Worm (Caenorhabditis elegans): Measurements from ENCODE around the gene msp-32.
"Not testable (repeated sequence)": the region's sequence is repeated elsewhere in the genome, so short reads cannot be mapped to it uniquely, and the experiment has no call there.

Gene msp-32

ce11 chrII:4874335-4874861, 24.2 kb upstream of the msp-32 start, which contains the start of gene F11G11.15:
F11G11.15 (plus strand) TSS chrII:4874845.
- TF ChIP-seq unc-62 (GFP tag; optimal IDR thresholded peaks at IDR 0.05): no peak

DNA sequence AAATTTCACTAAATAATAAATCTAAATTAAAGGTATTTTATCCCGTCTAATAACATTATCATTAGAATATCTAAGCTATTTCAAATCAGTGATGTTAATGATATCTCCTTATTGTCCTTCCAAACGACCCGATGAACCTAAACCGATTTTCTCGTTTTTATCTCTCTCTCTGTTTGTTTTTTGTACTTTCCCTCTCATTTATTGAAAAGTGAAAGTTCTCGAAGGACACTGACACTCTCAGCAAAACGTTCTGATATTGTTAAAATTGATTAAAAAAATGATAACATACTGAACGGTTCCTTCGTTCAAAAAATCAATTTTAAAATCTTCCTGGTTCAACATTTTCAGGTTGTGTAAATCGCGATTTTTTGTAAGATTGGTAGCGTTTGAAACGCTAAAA, 22.5 kb upstream of the msp-32 start, which contains the start of gene F11G11.13:
Gene F11G11.13 (minus strand): TSS at position 89 of the 400 bp plus-strand sequence.
- no peak for TF ChIP-seq unc-62 (GFP tag; optimal IDR thresholded peaks at IDR 0.05)

- TF ChIP-seq unc-62 (GFP tag; optimal IDR thresholded peaks at IDR 0.05): no peak
Observed at ce11 chrII:4879629-4880028, 19.0 kb upstream of the msp-32 start, which contains the start of gene gst-6. gst-6 (plus strand) TSS chrII:4879891.

DNA sequence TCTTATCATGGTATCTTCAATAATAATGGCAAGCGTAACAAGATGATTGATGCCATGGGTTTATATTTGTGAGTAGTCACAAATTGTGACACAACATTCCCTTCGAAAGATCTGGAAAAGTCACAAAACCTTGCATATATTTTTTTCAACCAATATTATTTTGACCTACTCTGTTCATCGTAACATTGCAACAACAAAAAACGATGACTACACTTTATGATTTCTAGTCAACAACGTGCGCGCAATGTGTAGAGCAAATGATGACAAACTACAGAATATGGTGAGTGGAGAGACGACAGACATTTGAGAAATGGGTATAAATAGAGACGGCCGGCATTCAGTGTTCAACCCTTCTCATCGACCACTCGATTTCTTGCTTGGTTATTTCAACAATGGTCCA, 16.9 kb upstream of the msp-32 start, which contains the start of gene gst-7:
Gene gst-7 (plus strand): TSS at position 336 of the 400 bp plus-strand sequence.
- TF ChIP-seq unc-62 (GFP tag; optimal IDR thresholded peaks at IDR 0.05): no peak

DNA sequence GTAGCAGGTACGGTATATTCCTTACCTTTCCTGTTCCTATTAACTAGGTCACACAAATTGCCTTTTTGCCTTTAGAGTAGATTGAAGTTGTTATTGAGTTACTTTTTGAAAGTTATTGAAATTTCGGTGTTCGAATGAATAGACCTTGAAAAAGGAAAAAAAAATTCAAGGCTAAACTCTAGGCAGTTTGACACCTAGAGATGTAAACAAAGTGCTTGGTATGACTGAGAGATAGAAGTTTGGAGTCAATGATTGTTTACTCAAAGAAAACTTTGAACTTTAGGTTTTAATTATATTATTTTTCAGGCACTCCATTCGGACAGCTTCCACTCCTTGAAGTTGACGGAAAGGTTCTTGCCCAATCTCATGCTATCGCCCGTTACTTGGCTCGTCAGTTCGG, 16.1 kb upstream of the msp-32 start:
- no peak for TF ChIP-seq unc-62 (GFP tag; optimal IDR thresholded peaks at IDR 0.05)

ce11 chrII:4883412-4883811, 15.2 kb upstream of the msp-32 start, which contains the start of gene gst-8:
gst-8 (plus strand) TSS chrII:4883712.
- no peak for TF ChIP-seq unc-62 (GFP tag; optimal IDR thresholded peaks at IDR 0.05)

- no peak for TF ChIP-seq unc-62 (GFP tag; optimal IDR thresholded peaks at IDR 0.05)
Observed at ce11 chrII:4884403-4884802, 14.2 kb upstream of the msp-32 start.

DNA sequence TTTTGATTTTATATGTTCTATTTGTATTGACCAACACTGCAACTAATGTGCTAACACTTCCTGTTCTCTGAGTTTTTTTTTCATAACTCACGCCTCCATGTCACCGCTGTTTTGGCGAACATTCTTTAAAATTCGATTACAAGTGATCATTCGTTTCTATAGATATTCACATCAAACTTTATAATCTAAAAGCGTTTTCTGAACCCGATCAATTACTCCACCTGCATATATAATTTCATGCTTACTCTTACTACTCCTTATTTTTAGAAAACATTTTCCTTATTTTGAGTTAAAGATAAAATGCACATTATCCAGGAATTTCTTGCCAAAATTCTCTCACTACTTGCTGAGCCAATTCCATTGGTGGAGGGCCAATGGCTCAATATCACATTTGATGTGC, 12.7 kb upstream of the msp-32 start, which contains the start of gene R05F9.7:
Gene R05F9.7 (plus strand): TSS at position 301 of the 400 bp plus-strand sequence.
- no peak for TF ChIP-seq unc-62 (GFP tag; optimal IDR thresholded peaks at IDR 0.05)

DNA sequence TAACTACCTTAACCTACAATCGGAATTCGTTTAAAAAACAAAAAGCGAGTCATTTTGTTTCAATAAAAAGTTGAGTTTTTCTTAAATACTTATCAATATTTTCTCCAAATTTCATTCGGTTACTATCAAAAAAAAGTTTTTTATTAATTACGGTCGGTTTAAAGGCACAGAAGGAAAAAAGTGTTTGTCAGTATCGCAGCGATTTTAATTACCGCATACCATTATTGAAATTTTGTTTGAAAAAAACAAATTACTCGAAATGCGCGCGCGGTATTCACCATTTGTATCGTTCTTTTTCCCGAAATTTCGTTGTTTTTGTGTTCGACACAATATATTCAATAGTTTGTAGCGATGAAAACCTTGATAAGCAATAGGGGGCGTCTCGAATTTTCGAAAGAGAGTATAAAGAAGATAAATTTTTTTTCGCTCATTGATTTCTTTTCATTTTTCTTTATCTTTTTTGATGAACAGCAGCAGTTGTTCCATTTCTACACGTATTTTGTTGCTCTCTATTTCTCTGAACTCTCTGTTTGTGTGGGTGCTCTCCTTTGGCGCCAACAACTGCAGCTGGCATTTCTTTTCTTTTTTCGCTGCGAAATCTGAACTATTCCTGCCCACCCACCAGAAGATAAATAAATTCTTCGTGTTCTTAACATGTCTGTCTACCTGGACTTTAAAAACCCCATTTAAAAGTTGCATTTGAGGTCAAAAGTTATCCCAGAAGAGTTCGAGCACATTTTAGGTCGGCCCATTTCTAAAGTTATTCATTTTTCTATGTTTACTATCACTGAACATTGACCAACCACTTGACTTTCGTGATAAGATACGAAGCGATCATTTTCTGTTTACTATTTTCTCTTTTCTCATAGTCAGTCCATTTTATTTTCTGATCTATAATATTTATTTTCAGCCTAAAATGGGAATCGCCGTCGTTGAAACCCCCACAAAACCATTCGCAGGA, 9.8 kb upstream of the msp-32 start, which contains the start of gene pgm-1:
Gene pgm-1 (plus strand): TSS at position 911 of the 961 bp plus-strand sequence.
- TF ChIP-seq unc-62 (GFP tag; optimal IDR thresholded peaks at IDR 0.05): no peak

ce11 chrII:4891012-4891775, 7.4 kb upstream of the msp-32 start, which contains the start of gene gst-9:
gst-9 (plus strand) TSS chrII:4891585.
- no peak for TF ChIP-seq unc-62 (GFP tag; optimal IDR thresholded peaks at IDR 0.05)

DNA sequence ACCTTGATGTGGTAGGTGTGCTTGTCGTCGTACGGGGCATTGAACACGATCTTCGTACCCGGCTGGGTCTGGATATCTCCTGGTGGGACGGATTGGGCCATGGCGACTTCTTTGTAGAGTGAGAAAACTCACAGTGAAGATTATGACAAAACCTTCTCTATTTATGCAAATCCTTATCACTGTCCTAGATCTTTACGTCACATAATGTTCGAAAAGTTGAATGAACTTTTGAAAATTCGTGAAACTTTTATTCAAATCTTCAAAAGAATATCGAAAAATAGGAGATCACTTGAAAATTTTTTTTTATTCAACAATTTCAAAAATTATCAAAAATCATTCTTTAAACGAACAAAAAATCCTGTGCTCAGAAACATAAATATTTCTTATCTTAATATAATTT, 6.0 kb upstream of the msp-32 start, which contains the start of gene msp-33:
Gene msp-33 (minus strand): TSS at position 101 of the 400 bp plus-strand sequence.
- no peak for TF ChIP-seq unc-62 (GFP tag; optimal IDR thresholded peaks at IDR 0.05)

DNA sequence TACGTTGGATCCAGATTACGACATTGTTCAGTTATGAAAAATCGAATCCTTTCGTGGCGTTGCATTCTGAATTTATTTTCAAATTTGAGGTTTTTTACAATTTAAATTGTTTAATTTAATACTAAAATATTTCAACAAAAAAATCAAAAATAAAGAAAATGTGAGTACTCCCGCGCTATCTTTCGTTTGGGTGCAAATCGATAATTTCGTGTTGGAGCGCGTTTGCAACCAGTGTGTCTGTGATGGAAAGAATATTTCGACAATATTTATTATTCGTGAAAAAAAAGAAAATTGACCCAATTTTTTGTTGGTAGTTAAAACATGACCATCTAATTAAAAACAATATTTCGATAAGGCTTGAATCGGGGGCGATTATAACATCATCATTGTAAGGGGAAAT, 3.4 kb downstream of the msp-32 start, which contains the start of gene R05F9.9:
Gene R05F9.9 (minus strand): TSS at position 66 of the 400 bp plus-strand sequence.
- no peak for TF ChIP-seq unc-62 (GFP tag; optimal IDR thresholded peaks at IDR 0.05)

DNA sequence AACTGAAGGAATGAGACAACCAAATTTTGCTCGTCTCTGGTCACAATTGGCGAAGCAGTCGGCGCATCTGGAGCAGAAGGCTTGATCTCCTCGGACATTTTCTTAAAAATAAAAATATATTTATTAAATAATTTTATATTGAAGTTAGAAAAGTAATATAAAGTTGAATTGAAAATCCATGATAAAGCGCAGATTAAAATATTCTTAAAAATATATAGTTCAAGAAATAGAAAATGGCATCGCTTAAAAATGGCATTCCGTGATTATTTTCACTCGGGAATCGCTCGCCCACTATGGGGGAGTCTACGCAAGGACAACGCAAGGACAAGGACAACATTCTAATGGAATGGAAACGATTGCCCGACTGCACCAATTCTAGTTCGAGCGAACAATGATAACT, 5.1 kb downstream of the msp-32 start, which contains the start of gene sgt-1:
Gene sgt-1 (minus strand): TSS at position 101 of the 400 bp plus-strand sequence.
- not testable (repeated sequence) for TF ChIP-seq unc-62 (GFP tag; optimal IDR thresholded peaks at IDR 0.05)

DNA sequence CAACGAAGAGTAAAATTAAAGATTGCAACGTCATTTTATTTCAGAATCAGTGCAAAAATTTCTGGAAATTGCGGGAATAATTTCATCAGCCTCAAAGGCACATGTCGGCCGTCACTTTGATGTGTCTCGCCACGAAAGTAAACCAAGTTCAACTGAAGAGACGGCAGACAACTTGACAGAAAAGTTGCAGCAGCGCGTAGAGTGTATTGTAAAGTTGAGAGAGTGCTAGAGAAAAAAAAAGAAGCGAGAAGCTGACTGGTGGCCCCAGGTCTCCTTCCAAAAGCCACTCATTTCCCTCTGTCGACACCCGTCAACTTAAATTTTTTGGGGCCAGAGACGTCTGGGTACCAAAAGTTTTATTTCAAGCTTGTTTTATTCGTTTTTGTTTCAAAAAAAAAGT, 5.6 kb downstream of the msp-32 start:
- no peak for TF ChIP-seq unc-62 (GFP tag; optimal IDR thresholded peaks at IDR 0.05)

DNA sequence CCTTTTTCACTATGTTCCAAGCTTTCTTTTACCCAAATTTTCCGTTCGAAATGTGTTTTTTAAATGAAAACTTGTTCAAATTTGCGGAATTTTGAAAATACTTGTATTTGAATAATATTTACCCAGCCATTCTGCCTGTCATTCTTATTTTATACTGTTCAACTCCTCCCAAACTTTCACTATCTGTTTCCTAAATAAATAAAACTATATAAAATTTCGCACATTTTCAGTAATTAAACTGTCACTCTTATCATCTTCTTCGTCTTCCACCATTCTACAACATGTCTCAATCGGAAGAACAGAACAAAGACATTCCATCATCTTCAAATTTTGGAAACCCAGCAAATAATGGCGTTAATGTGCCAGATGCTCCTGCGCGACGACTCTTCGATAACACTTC, 6.1 kb downstream of the msp-32 start, which contains the start of gene btbd-10:
Gene btbd-10 (plus strand): TSS at position 231 of the 400 bp plus-strand sequence.
- TF ChIP-seq unc-62 (GFP tag; optimal IDR thresholded peaks at IDR 0.05): no peak
